Worm (Caenorhabditis elegans): ENCODE data around the gene ugt-58.

The ugt-58 gene

ce11 chrII:9619402-9619862, 32.8 kb upstream of the ugt-58 start (continued):
- no peak for TF ChIP-seq daf-12 (tag; optimal IDR thresholded peaks at IDR 0.05)
- no peak for TF ChIP-seq ces-1 (GFP tag; optimal IDR thresholded peaks at IDR 0.05)
- TF ChIP-seq nhr-6 (tag; optimal IDR thresholded peaks at IDR 0.05): no peak

ce11 chrII:9618759-9619158, 32.2 kb upstream of the ugt-58 start:
- TF ChIP-seq unc-130 (GFP tag; optimal IDR thresholded peaks at IDR 0.05) (no peak), lim-7 (GFP tag; IDR thresholded peaks at IDR 0.05) (peak; percentile 31; the same call in 1 of the 2 replicates), Y75B8A.6 (GFP tag; IDR thresholded peaks at IDR 0.05) (0 out of 2 replicates have a peak, but pooled peaks have one; percentile 32)

- TF ChIP-seq Y5F2A.4 (GFP tag; optimal IDR thresholded peaks at IDR 0.05) (no peak), dmd-6 (GFP tag; IDR thresholded peaks at IDR 0.05) (peak; percentile 19; the same call in 1 of the 2 replicates), duxl-1 (tag; optimal IDR thresholded peaks at IDR 0.05; ENCODE audit: poor library complexity) (peak; percentile 10), fos-1 (tag; optimal IDR thresholded peaks at IDR 0.05) (peak; percentile 27), aha-1 (tag) (peak; percentile 76), lin-15B (tag; optimal IDR thresholded peaks at IDR 0.05) (peak; percentile 12), ceh-44 (GFP tag; IDR thresholded peaks at IDR 0.05) (0 out of 2 replicates have a peak, but pooled peaks have one; percentile 7), mdt-29 (GFP tag; IDR thresholded peaks at IDR 0.05) (no peak), daf-8 (GFP tag; IDR thresholded peaks at IDR 0.05) (no peak)
Observed at ce11 chrII:9617902-9618245, 31.3 kb upstream of the ugt-58 start.

DNA sequence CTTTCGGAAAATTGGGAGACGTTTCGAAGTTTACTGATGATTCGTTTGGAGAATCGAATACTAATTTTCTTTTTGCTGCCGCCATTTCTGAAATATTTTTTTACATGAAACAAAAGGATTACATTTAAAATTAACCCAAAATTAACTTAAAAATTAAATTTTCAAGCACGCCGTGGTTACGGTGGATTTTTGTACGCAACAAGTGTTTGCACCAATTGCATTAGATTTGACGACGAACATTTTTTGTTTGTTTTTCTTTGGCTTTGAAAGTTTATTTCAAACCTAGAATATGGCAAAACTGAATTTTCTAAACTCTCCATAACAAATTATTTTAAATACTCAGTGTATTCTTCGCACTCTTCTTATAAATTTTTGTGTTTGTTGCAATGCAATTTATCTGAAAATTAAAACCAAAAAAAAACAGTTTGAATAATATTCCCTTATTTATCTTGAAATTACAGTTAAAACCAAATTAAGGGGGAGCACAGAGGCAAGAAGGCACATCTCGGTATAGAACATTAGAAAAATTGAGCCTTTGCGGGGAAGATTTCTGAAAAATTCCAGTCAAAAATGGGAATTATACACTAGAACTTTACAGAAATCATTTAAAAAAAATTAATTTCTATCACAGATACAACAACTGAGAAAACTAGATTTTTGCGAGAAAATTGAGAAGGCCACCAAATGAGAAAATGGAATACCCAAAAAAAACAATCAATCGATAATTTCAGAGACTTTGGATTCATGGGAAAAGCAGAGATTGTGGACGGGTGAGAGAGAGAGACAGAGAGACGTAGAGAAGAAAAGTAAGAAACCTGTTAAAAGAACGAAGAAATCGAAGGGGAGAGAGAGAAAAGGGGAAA, 30.7 kb upstream of the ugt-58 start, which contains the start of gene hal-3:
hal-3 (minus strand) TSS at position 87 of the 863 bp plus-strand sequence.
- TF ChIP-seq vab-7 (GFP tag; IDR thresholded peaks at IDR 0.05): no peak
- TF ChIP-seq hlh-11 (tag; optimal IDR thresholded peaks at IDR 0.05): peak; percentile 17
- no peak for TF ChIP-seq nhr-77 (tag; optimal IDR thresholded peaks at IDR 0.05)
- no peak for TF ChIP-seq daf-19 (GFP tag; conservative IDR thresholded peaks at IDR 0.05)
- TF ChIP-seq nhr-237 (tag; optimal IDR thresholded peaks at IDR 0.05): peak; percentile 10
- no peak for TF ChIP-seq Y105C5A.15 (GFP tag; IDR thresholded peaks at IDR 0.05)
- no peak for TF ChIP-seq dve-1 (tag; optimal IDR thresholded peaks at IDR 0.05; ENCODE audit: insufficient read depth)
- TF ChIP-seq F26F4.8 (GFP tag; conservative IDR thresholded peaks at IDR 0.05): no peak
- TF ChIP-seq cey-2 (tag; optimal IDR thresholded peaks at IDR 0.05; ENCODE audit: borderline replicate concordance, insufficient read depth): no peak
- no peak for TF ChIP-seq F37D6.2 (tag; optimal IDR thresholded peaks at IDR 0.05)
- TF ChIP-seq egl-43 (GFP tag; IDR thresholded peaks at IDR 0.05): 0 out of 2 replicates have a peak, but pooled peaks have one; percentile 9
- no peak for TF ChIP-seq ceh-44 (GFP tag; IDR thresholded peaks at IDR 0.05)
- no peak for TF ChIP-seq fos-1 (tag; optimal IDR thresholded peaks at IDR 0.05)
- no peak for TF ChIP-seq nhr-111 (GFP tag; optimal IDR thresholded peaks at IDR 0.05)
- no peak for TF ChIP-seq zfp-2 (tag; optimal IDR thresholded peaks at IDR 0.05)
- TF ChIP-seq lin-39 (tag; optimal IDR thresholded peaks at IDR 0.05): no peak
- TF ChIP-seq dpl-1 (GFP tag; optimal IDR thresholded peaks at IDR 0.05): no peak
- TF ChIP-seq Y75B8A.6 (GFP tag; IDR thresholded peaks at IDR 0.05): no peak
- TF ChIP-seq T20F7.1 (GFP tag; optimal IDR thresholded peaks at IDR 0.05): no peak
- TF ChIP-seq daf-12 (tag; optimal IDR thresholded peaks at IDR 0.05): no peak
- TF ChIP-seq mdl-1 (tag; optimal IDR thresholded peaks at IDR 0.05): no peak
- no peak for TF ChIP-seq mxl-2 (GFP tag; conservative IDR thresholded peaks at IDR 0.05)
- TF ChIP-seq nhr-41 (GFP tag; IDR thresholded peaks at IDR 0.05): no peak
- TF ChIP-seq nhr-48 (tag; optimal IDR thresholded peaks at IDR 0.05): no peak
- no peak for TF ChIP-seq tag-97 (GFP tag; IDR thresholded peaks at IDR 0.05)
- TF ChIP-seq jun-1 (tag; optimal IDR thresholded peaks at IDR 0.05): no peak
- TF ChIP-seq fkh-10 (GFP tag; optimal IDR thresholded peaks at IDR 0.05): no peak
- no peak for TF ChIP-seq spr-3 (GFP tag; optimal IDR thresholded peaks at IDR 0.05)
- TF ChIP-seq ztf-7 (tag; optimal IDR thresholded peaks at IDR 0.05): no peak
- TF ChIP-seq T26A8.4 (GFP tag; IDR thresholded peaks at IDR 0.05): peak; percentile 39; the same call in 1 of the 2 replicates
- no peak for TF ChIP-seq ceh-32 (tag; optimal IDR thresholded peaks at IDR 0.05; ENCODE audit: poor library complexity)
- no peak for TF ChIP-seq saeg-2 (GFP tag; IDR thresholded peaks at IDR 0.05)
- no peak for TF ChIP-seq daf-8 (GFP tag; IDR thresholded peaks at IDR 0.05)

All from whole organism, L4 larva.